Worm (Caenorhabditis elegans) whole organism, L1 larva: Measurements from ENCODE around the gene par-5.

ENCODE experiments used
- elt-2 ChIP-seq: sonication (generic microtip); optimal IDR thresholded peaks from 2 replicates; lab custom pipeline; 2016; ENCODE audit warnings: missing genetic modification characterization, mild to moderate bottlenecking, inconsistent platforms, missing compliant biosample characterization, missing genetic modification reagents
- hlh-4 ChIP-seq: sonication (generic microtip); optimal IDR thresholded peaks from 2 replicates; lab custom pipeline; 2016; ENCODE audit warnings: mild to moderate bottlenecking, missing genetic modification characterization, missing compliant biosample characterization
- lin-15B ChIP-seq: fragments of 150-350 bp; sonication (generic microtip); optimal IDR thresholded peaks from 3 replicates; lab custom pipeline; 2014; ENCODE audit warnings: missing biosample characterization, missing genetic modification characterization
- nhr-71 ChIP-seq: sonication (generic microtip); optimal IDR thresholded peaks from 2 replicates; lab custom pipeline; 2016; ENCODE audit warnings: mild to moderate bottlenecking, missing genetic modification characterization, moderate library complexity, missing compliant biosample characterization
- pag-3 ChIP-seq: sonication (generic microtip); optimal IDR thresholded peaks from 2 replicates; lab custom pipeline; 2017; ENCODE audit warnings: missing genetic modification characterization, mild to moderate bottlenecking, missing compliant biosample characterization, antibody characterized with exemption, borderline replicate concordance; ENCODE audit not compliant: insufficient read depth
- snpc-4 ChIP-seq: fragments of 150-350 bp; optimal IDR thresholded peaks from 2 replicates; lab custom pipeline; 2014; ENCODE audit warnings: missing biosample characterization, missing genetic modification characterization

- no peak for TF ChIP-seq lin-15B (tag; lab: Kevin White, UChicago)
- TF ChIP-seq snpc-4 = no peak
- no peak for TF ChIP-seq pag-3 (tag; lab: Kevin White, UChicago)
- no peak for TF ChIP-seq nhr-71 (tag; lab: Kevin White, UChicago)
- TF ChIP-seq hlh-4 (tag; lab: Kevin White, UChicago) = no peak
- no peak for TF ChIP-seq elt-2 (tag; lab: Kevin White, UChicago)
These were observed 41.7 kb upstream of the par-5 start for ce11 chrIV:11863428-11863827.
